Fruit fly (Drosophila melanogaster) whole organism, adult: ENCODE measurements around the gene CG12885.

Experiments
- CG1620 ChIP-seq: fragments of 200-800 bp; sonication (Bioruptor generic); optimal IDR thresholded peaks from 2 replicates; lab custom pipeline; 2016; ENCODE audit warnings: missing biosample characterization, missing genetic modification characterization
- CG7101 ChIP-seq: fragments of 200-800 bp; sonication (Bioruptor generic); optimal IDR thresholded peaks from 2 replicates; lab custom pipeline; 2018; ENCODE audit warnings: missing biosample characterization, mild to moderate bottlenecking, missing genetic modification characterization, moderate library complexity
- cic ChIP-seq: fragments of 200-800 bp; sonication (Bioruptor generic); optimal IDR thresholded peaks from 2 replicates; lab custom pipeline; 2017; ENCODE audit warnings: missing biosample characterization, mild to moderate bottlenecking, missing genetic modification characterization, moderate library complexity
- cnc ChIP-seq, 2 experiments: fragments of >200 bp; optimal IDR thresholded peaks; 2 replicates each; lab custom pipeline; 2017
- toe ChIP-seq: fragments of 200-800 bp; sonication (Bioruptor generic); optimal IDR thresholded peaks from 2 replicates; lab custom pipeline; 2016; ENCODE audit warnings: missing biosample characterization, missing genetic modification characterization

DNA sequence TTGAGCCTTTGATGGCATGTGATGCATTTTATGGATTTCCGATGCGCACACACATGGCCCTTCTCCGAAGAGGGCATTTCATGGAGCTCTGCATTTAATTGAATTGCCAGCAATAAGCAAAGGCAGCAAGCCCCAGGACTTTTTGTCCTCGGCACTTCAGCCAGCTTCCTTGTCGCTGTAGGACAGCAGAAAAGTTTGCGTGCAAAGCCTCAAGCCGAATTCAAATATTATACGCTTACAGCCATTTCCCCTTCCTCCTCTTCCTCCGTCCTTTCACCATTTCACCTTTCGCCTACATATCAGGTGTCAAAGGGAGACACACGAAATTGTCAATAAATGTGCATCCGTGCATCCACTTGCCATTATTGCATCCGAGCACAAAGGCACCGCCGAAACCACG is 23.1 kb upstream of the CG12885 start:
- TF ChIP-seq CG1620 (GFP tag; lab: Kevin White, UChicago) (no peak), cic (GFP tag; lab: Kevin White, UChicago) (no peak), toe (GFP tag; lab: Kevin White, UChicago) (no peak), cnc (optimal IDR thresholded peaks at IDR 0.05; lab: Kevin White, UChicago) (no peak), CG7101 (tag; lab: Kevin White, UChicago) (no peak)
